Worm (Caenorhabditis elegans): Measurements from ENCODE around the gene F53A2.1.

DNA sequence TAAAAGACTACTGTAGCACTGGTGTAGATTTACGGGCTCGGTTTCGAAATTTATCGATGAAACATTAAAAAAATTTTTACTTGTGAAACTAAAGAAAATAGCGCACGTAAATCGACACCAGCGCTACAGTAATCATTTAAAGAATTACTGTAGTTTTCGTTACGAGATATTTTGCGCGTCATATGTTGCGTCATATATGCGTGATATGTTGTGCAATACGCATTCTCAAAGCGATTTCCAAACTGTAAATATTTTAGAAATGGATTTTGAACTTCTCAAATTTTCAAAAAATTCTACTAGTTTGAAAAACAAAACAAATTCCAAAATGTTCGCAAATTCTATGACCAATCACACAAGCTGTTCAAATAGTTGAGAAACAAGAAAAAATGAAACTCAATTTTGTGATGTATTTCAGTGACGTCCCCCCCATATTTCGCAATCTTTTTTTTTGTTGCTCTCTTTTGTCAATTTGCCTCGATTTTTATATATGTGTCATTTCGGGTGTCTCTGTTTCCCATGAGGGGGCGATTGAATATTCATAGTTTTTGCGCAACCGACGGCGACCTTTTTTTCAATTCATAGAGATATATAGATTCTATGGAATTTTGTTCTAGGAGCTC lies 46.6 kb downstream of the F53A2.1 start:
- TF ChIP-seq fax-1 (tag; optimal IDR thresholded peaks at IDR 0.05) (no peak), K09A11.1 (tag; optimal IDR thresholded peaks at IDR 0.05; ENCODE audit: insufficient read depth) (no peak), nhr-11 (tag; optimal IDR thresholded peaks at IDR 0.05) (no peak)
